Worm (Caenorhabditis elegans): Measurements from ENCODE around the gene R13H4.6.
A peak's percentile ranks its signal among the peaks of the same experiment; 100 is the strongest.

The R13H4.6 gene

ce11 chrV:11891143-11891862 is 28.4 kb downstream of the R13H4.6 start, which contains the start of the genes sodh-2 and srx-76:
TSS of gene sodh-2 (minus strand) at chrV:11891243.
TSS of gene srx-76 (plus strand) at chrV:11891812.
- no peak for TF ChIP-seq ztf-16 (tag; optimal IDR thresholded peaks at IDR 0.05)
- TF ChIP-seq unc-55 (GFP tag; optimal IDR thresholded peaks at IDR 0.05): no peak
- TF ChIP-seq pha-2 (tag; optimal IDR thresholded peaks at IDR 0.05): no peak
- no peak for TF ChIP-seq ceh-18 (tag; optimal IDR thresholded peaks at IDR 0.05)
- no peak for TF ChIP-seq Y22D7AL.16 (tag; optimal IDR thresholded peaks at IDR 0.05)
- TF ChIP-seq nfya-1 (tag; optimal IDR thresholded peaks at IDR 0.05): no peak
- TF ChIP-seq unc-42 (tag; optimal IDR thresholded peaks at IDR 0.05): no peak
- no peak for TF ChIP-seq pat-9 (tag; optimal IDR thresholded peaks at IDR 0.05)
- TF ChIP-seq hlh-30 (tag; optimal IDR thresholded peaks at IDR 0.05; ENCODE audit: insufficient read depth): no peak

DNA sequence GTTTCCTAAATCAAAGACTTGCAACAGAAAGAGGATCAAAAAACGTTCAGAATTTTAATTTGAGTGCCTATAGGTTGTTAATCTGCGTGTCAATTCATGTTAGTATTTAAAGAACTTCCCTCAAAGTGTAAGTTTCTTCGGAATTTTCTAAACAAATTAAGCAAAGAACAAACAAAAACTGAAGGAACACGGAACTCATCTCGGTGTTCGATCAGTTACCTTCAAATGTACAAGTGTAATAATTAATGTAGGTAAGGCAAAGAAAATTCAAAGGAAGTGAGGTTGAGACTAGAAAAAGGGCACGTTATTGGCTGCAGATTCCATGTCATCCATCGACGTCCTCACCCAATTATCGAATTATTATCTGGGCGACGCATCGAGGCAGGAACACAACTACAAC is 31.1 kb downstream of the R13H4.6 start, which contains the start of gene K12G11.6:
Gene K12G11.6, plus strand, starts transcription at position 357 of the 400 bp plus-strand sequence.
- TF ChIP-seq hlh-15 (tag; optimal IDR thresholded peaks at IDR 0.05) (no peak), elt-4 (tag; optimal IDR thresholded peaks at IDR 0.05) (no peak), ceh-6 (GFP tag; optimal IDR thresholded peaks at IDR 0.05) (no peak), pha-4 (tag; optimal IDR thresholded peaks at IDR 0.05) (no peak), K02D7.2 (tag; optimal IDR thresholded peaks at IDR 0.05) (no peak), ceh-19 (GFP tag; optimal IDR thresholded peaks at IDR 0.05) (no peak), ceh-22 (tag; optimal IDR thresholded peaks at IDR 0.05) (no peak), ztf-16 (tag; optimal IDR thresholded peaks at IDR 0.05) (no peak), nfya-1 (tag; optimal IDR thresholded peaks at IDR 0.05) (no peak), pha-2 (tag; optimal IDR thresholded peaks at IDR 0.05) (no peak), odd-2 (tag; optimal IDR thresholded peaks at IDR 0.05) (no peak), eyg-1 (tag; optimal IDR thresholded peaks at IDR 0.05) (no peak), ceh-45 (GFP tag; IDR thresholded peaks at IDR 0.05) (no peak), C38D4.7 (GFP tag; optimal IDR thresholded peaks at IDR 0.05) (no peak), T23F11.4 (GFP tag; optimal IDR thresholded peaks at IDR 0.05) (no peak)

DNA sequence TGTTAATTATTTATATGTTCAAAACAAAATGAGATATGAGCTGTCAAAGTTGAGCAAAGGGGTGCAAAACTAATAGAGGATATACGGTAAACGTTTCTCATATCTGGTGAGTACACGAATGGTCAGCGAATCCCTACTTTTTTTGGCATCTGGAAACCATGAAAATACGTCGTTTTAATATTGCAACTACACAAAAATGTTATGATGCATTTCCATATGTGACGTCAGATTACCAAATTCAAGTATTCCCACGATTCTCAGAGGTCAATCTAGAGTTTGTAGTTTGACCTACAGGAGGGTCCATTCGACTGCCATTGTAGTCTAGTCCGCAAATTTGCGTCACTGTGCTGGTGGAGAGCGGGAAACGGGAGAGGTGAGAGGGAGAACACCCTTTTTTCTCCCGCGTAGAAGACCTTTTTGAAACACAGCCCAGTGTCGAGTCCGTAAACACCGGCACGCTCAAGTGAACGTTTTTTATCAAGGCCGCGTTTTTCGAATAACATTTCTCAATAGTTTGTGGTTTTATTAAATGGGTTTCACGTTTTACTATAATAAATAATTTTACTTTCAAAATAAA is 33.5 kb downstream of the R13H4.6 start:
- TF ChIP-seq che-1 (tag; optimal IDR thresholded peaks at IDR 0.05): no peak
- peak; percentile 39 for TF ChIP-seq tbx-2 (tag; optimal IDR thresholded peaks at IDR 0.05)
- TF ChIP-seq ceh-31 (tag; optimal IDR thresholded peaks at IDR 0.05): peak; percentile 6
- TF ChIP-seq hlh-15 (tag; optimal IDR thresholded peaks at IDR 0.05): no peak
- TF ChIP-seq pax-1 (tag; optimal IDR thresholded peaks at IDR 0.05): no peak

DNA sequence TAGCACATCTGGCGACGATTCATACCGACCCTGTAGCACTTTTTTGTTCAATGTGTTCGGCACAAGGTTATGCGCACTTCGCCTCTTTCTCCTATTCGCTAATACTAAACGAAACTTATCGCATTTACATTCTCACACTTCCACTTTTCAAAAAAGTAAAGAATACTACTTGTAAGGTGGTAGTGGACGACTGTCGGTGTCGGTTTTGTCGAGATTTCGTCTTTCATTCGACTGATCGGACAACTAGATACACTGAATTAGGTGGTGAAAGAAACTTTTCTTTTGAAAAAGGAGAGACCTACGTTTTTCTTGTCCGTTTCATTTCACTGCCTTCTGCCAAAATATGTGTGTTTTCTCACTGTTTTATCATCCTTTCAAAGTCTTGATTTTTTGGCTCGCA is 34.7 kb downstream of the R13H4.6 start:
- no peak for TF ChIP-seq Y22D7AL.16 (tag; optimal IDR thresholded peaks at IDR 0.05)
- no peak for TF ChIP-seq gmeb-2 (tag; optimal IDR thresholded peaks at IDR 0.05)
- no peak for TF ChIP-seq C38D4.7 (GFP tag; optimal IDR thresholded peaks at IDR 0.05)
- TF ChIP-seq ttx-3 (tag; optimal IDR thresholded peaks at IDR 0.05): no peak
- TF ChIP-seq tbx-2 (tag; optimal IDR thresholded peaks at IDR 0.05): no peak
- no peak for TF ChIP-seq unc-55 (GFP tag; optimal IDR thresholded peaks at IDR 0.05)
- TF ChIP-seq ceh-2 (tag; optimal IDR thresholded peaks at IDR 0.05): no peak
- TF ChIP-seq sox-4 (tag; optimal IDR thresholded peaks at IDR 0.05): no peak
- no peak for TF ChIP-seq elt-4 (tag; optimal IDR thresholded peaks at IDR 0.05)
- TF ChIP-seq ztf-16 (tag; optimal IDR thresholded peaks at IDR 0.05): no peak
- TF ChIP-seq C08G9.2 (tag; optimal IDR thresholded peaks at IDR 0.05): no peak
- TF ChIP-seq hlh-6 (tag; optimal IDR thresholded peaks at IDR 0.05): no peak
- TF ChIP-seq dve-1 (tag; optimal IDR thresholded peaks at IDR 0.05): no peak
- TF ChIP-seq ceh-22 (tag; optimal IDR thresholded peaks at IDR 0.05): no peak
- TF ChIP-seq hlh-30 (tag; optimal IDR thresholded peaks at IDR 0.05; ENCODE audit: insufficient read depth): no peak
- no peak for TF ChIP-seq unc-3 (GFP tag; conservative IDR thresholded peaks at IDR 0.05)
- no peak for TF ChIP-seq unc-3 (tag; optimal IDR thresholded peaks at IDR 0.05)
- no peak for TF ChIP-seq npax-4 (tag; optimal IDR thresholded peaks at IDR 0.05)
- TF ChIP-seq odd-2 (tag; optimal IDR thresholded peaks at IDR 0.05): no peak
- no peak for TF ChIP-seq hlh-13 (GFP tag; optimal IDR thresholded peaks at IDR 0.05)
- no peak for TF ChIP-seq unc-86 (tag; optimal IDR thresholded peaks at IDR 0.05)

Data from whole organism, late embryonic.